Worm (Caenorhabditis elegans) whole organism, L4/young adult: ENCODE results near the gene Y53C12A.11.
A peak's percentile ranks its signal among the peaks of the same experiment; 100 is the strongest.
"Not testable (repeated sequence)": the region's sequence is repeated elsewhere in the genome, so short reads cannot be mapped to it uniquely, and the experiment has no call there.

ENCODE experiments used
- W03F9.2 ChIP-seq: fragments of 150-350 bp; optimal IDR thresholded peaks from 2 replicates; lab custom pipeline; 2014; ENCODE audit warnings: missing biosample characterization, missing genetic modification characterization
- dao-5 ChIP-seq: sonication (generic microtip); optimal IDR thresholded peaks from 2 replicates; lab custom pipeline; 2016; ENCODE audit warnings: missing genotype, missing genetic modification characterization, moderate library complexity, missing compliant biosample characterization
- him-1 ChIP-seq: sonication (generic microtip); optimal IDR thresholded peaks from 2 replicates; lab custom pipeline; 2016; ENCODE audit warnings: missing genotype, missing genetic modification reagents, missing genetic modification characterization, missing compliant biosample characterization

The Y53C12A.11 gene

ce11 chrII:9735785-9736184 lies 17.3 kb upstream of the Y53C12A.11 start:
- no peak for TF ChIP-seq dao-5
- no peak for TF ChIP-seq him-1 (tag; lab: Kevin White, UChicago)
- TF ChIP-seq W03F9.2 (tag; lab: Kevin White, UChicago): no peak

ce11 chrII:9731810-9732209 lies 13.3 kb upstream of the Y53C12A.11 start, which contains the start of gene mab-3:
Gene mab-3 (plus strand): TSS chrII:9732137.
- not testable (repeated sequence) for TF ChIP-seq him-1 (tag; lab: Kevin White, UChicago); dao-5; W03F9.2 (tag; lab: Kevin White, UChicago)

- TF ChIP-seq W03F9.2 (tag; lab: Kevin White, UChicago) (no peak), him-1 (tag; lab: Kevin White, UChicago) (no peak), dao-5 (no peak)
Measured at ce11 chrII:9729866-9730265, 11.4 kb upstream of the Y53C12A.11 start.

ce11 chrII:9729196-9729595 lies 10.7 kb upstream of the Y53C12A.11 start:
- TF ChIP-seq dao-5 (no peak), him-1 (tag; lab: Kevin White, UChicago) (no peak), W03F9.2 (tag; lab: Kevin White, UChicago) (no peak)

- TF ChIP-seq dao-5: no peak
- TF ChIP-seq W03F9.2 (tag; lab: Kevin White, UChicago): no peak
- no peak for TF ChIP-seq him-1 (tag; lab: Kevin White, UChicago)
Measured at ce11 chrII:9728506-9728905, 10.0 kb upstream of the Y53C12A.11 start.

ce11 chrII:9727192-9727699 lies 8.7 kb upstream of the Y53C12A.11 start:
- TF ChIP-seq dao-5: no peak

- no peak for TF ChIP-seq W03F9.2 (tag; lab: Kevin White, UChicago)
- TF ChIP-seq him-1 (tag; lab: Kevin White, UChicago): no peak
Measured at ce11 chrII:9725056-9725455, 6.6 kb upstream of the Y53C12A.11 start.

ce11 chrII:9724464-9724863 lies 6.0 kb upstream of the Y53C12A.11 start, which contains the start of gene cutl-2:
Gene cutl-2 (minus strand): TSS chrII:9724673.
- TF ChIP-seq dao-5 (no peak), W03F9.2 (tag; lab: Kevin White, UChicago) (no peak), him-1 (tag; lab: Kevin White, UChicago) (no peak)

- TF ChIP-seq dao-5: no peak
- TF ChIP-seq W03F9.2 (tag; lab: Kevin White, UChicago): no peak
- no peak for TF ChIP-seq him-1 (tag; lab: Kevin White, UChicago)
Measured at ce11 chrII:9717904-9718303, 594 bp downstream of the Y53C12A.11 start, which contains the start of gene Y53C12A.6. Gene Y53C12A.6 (minus strand): TSS chrII:9718004.

- no peak for TF ChIP-seq him-1 (tag; lab: Kevin White, UChicago)
- peak; percentile 79 for TF ChIP-seq W03F9.2 (tag; lab: Kevin White, UChicago)
Measured at ce11 chrII:9716417-9717039, 2.0 kb downstream of the Y53C12A.11 start, which contains the start of gene wee-1.3. Gene wee-1.3 (minus strand): TSS chrII:9716467.

- TF ChIP-seq W03F9.2 (tag; lab: Kevin White, UChicago) (no peak), him-1 (tag; lab: Kevin White, UChicago) (no peak)
Measured at ce11 chrII:9713083-9713482, 5.4 kb downstream of the Y53C12A.11 start.

- TF ChIP-seq him-1 (tag; lab: Kevin White, UChicago): no peak
- no peak for TF ChIP-seq W03F9.2 (tag; lab: Kevin White, UChicago)
- TF ChIP-seq dao-5: no peak
Measured at ce11 chrII:9708835-9709299, 9.6 kb downstream of the Y53C12A.11 start, which contains the start of gene glt-5. Gene glt-5 (minus strand): TSS chrII:9708885.

ce11 chrII:9706207-9706606 lies 12.3 kb downstream of the Y53C12A.11 start, which contains the start of gene Y53C12A.3:
Gene Y53C12A.3 (minus strand): TSS chrII:9706240.
- peak; percentile 48 for TF ChIP-seq W03F9.2 (tag; lab: Kevin White, UChicago)
- TF ChIP-seq him-1 (tag; lab: Kevin White, UChicago): no peak
- no peak for TF ChIP-seq dao-5

- no peak for TF ChIP-seq W03F9.2 (tag; lab: Kevin White, UChicago)
Measured at ce11 chrII:9704746-9705145, 13.8 kb downstream of the Y53C12A.11 start, which contains the start of gene Y53C12A.10. Gene Y53C12A.10 (minus strand): TSS chrII:9704846.
